Fruit fly (Drosophila melanogaster) whole organism, pupa: ENCODE data around the gene FoxL1.

Experiments used
- CG8159 ChIP-seq: fragments of 200-800 bp; sonication (Bioruptor generic); optimal IDR thresholded peaks from 3 replicates; lab custom pipeline; 2018; ENCODE audit warnings: missing biosample characterization, mild to moderate bottlenecking, missing genetic modification characterization, moderate library complexity
- CG8301 ChIP-seq: fragments of 200-800 bp; sonication (Bioruptor generic); optimal IDR thresholded peaks from 2 replicates; lab custom pipeline; 2018; ENCODE audit warnings: missing biosample characterization, mild to moderate bottlenecking, missing genetic modification characterization
- CG9948 ChIP-seq: fragments of 200-800 bp; sonication (Bioruptor generic); optimal IDR thresholded peaks from 2 replicates; lab custom pipeline; 2018; ENCODE audit warnings: missing biosample characterization, mild to moderate bottlenecking, missing genetic modification characterization, moderate library complexity
- Ets98B ChIP-seq: fragments of 200-800 bp; sonication (Bioruptor generic); IDR thresholded peaks from 2 replicates; pipeline ENCODE4 v1.3.6; 2022; ENCODE audit warnings: missing biosample characterization, missing genetic modification characterization
- gl ChIP-seq: fragments of 200-800 bp; sonication (Bioruptor generic); optimal IDR thresholded peaks from 2 replicates; lab custom pipeline; 2018; ENCODE audit warnings: missing biosample characterization, mild to moderate bottlenecking, missing genetic modification characterization

- TF ChIP-seq Ets98B (GFP tag; lab: Robert Waterston, UW): no peak
- TF ChIP-seq CG8159 (tag; lab: Kevin White, UChicago): peak; percentile 22
- no peak for TF ChIP-seq CG9948 (tag; lab: Kevin White, UChicago)
- TF ChIP-seq CG8301: no peak
- no peak for TF ChIP-seq gl (tag; lab: Kevin White, UChicago)
Observed at dm6 chr3L:4000711-4001110, 18.0 kb upstream of the FoxL1 start.
